Worm (Caenorhabditis elegans): ENCODE data around the gene best-19.

- TF ChIP-seq hlh-1 (tag; optimal IDR thresholded peaks at IDR 0.05), result no peak
- TF ChIP-seq nhr-12 (tag; optimal IDR thresholded peaks at IDR 0.05), result no peak
- TF ChIP-seq nhr-237 (tag; optimal IDR thresholded peaks at IDR 0.05), result no peak
- TF ChIP-seq lin-13 (tag; optimal IDR thresholded peaks at IDR 0.05), result no peak
- TF ChIP-seq ces-1 (GFP tag; optimal IDR thresholded peaks at IDR 0.05), result no peak
- TF ChIP-seq mep-1 (tag; optimal IDR thresholded peaks at IDR 0.05), result no peak
- TF ChIP-seq elt-3 (tag; optimal IDR thresholded peaks at IDR 0.05), result no peak
- no peak for TF ChIP-seq nhr-76 (tag; optimal IDR thresholded peaks at IDR 0.05)
- no peak for TF ChIP-seq blmp-1 (tag; optimal IDR thresholded peaks at IDR 0.05)
Observed at ce11 chrIV:330523-330922, 47.1 kb downstream of the best-19 start, which contains the start of gene F18F11.4.
